Worm (Caenorhabditis elegans) whole organism, L1 larva: ENCODE data around the gene ttr-3.

Source experiments
- ama-1 ChIP-seq: fragments of 150-350 bp; optimal IDR thresholded peaks from 2 replicates; lab custom pipeline; 2014
- dsc-1 ChIP-seq: sonication (generic microtip); optimal IDR thresholded peaks from 2 replicates; lab custom pipeline; 2016; ENCODE audit warnings: mild to moderate bottlenecking, missing genetic modification characterization, missing compliant biosample characterization
- irx-1 ChIP-seq: sonication (generic microtip); optimal IDR thresholded peaks from 2 replicates; lab custom pipeline; 2016; ENCODE audit warnings: missing genetic modification characterization, missing compliant biosample characterization
- nhr-237 ChIP-seq: fragments of 150-350 bp; optimal IDR thresholded peaks from 2 replicates; lab custom pipeline; 2014; ENCODE audit warnings: missing biosample characterization, missing genetic modification characterization
- nhr-90 ChIP-seq: sonication (generic microtip); optimal IDR thresholded peaks from 2 replicates; lab custom pipeline; 2016; ENCODE audit warnings: mild to moderate bottlenecking, missing genetic modification characterization, missing compliant biosample characterization; ENCODE audit not compliant: poor library complexity
- snpc-4 ChIP-seq: fragments of 150-350 bp; optimal IDR thresholded peaks from 2 replicates; lab custom pipeline; 2014; ENCODE audit warnings: missing biosample characterization, missing genetic modification characterization
- unc-62 ChIP-seq: fragments of 150-350 bp; optimal IDR thresholded peaks from 2 replicates; lab custom pipeline; 2014; ENCODE audit warnings: missing biosample characterization, missing genetic modification reagents, missing genetic modification characterization
- unc-86 ChIP-seq: sonication (generic microtip); optimal IDR thresholded peaks from 2 replicates; lab custom pipeline; 2016; ENCODE audit warnings: missing genetic modification characterization, missing compliant biosample characterization
- zag-1 ChIP-seq: fragments of 150-350 bp; optimal IDR thresholded peaks from 2 replicates; lab custom pipeline; 2014; ENCODE audit warnings: missing biosample characterization, missing genetic modification characterization
- ztf-11 ChIP-seq, 2 experiments: sonication (generic microtip); optimal IDR thresholded peaks; 2 replicates each; lab custom pipeline; 2016 to 2017; ENCODE audit warnings: missing genetic modification characterization in 2 of 2, missing biosample characterization in 1 of 2, missing compliant biosample characterization in 1 of 2

ce11 chrIII:9913722-9914121, 12.8 kb downstream of the ttr-3 start, which contains the start of gene cbp-3:
- no peak for TF ChIP-seq ama-1 (lab: Kevin White, UChicago)
- no peak for TF ChIP-seq unc-86 (tag; lab: Kevin White, UChicago)
- TF ChIP-seq unc-62 (GFP tag; lab: Kevin White, UChicago) = no peak
- TF ChIP-seq nhr-237 (tag; lab: Kevin White, UChicago) = no peak
- no peak for TF ChIP-seq nhr-90 (tag; lab: Kevin White, UChicago)
- no peak for TF ChIP-seq irx-1 (tag; lab: Kevin White, UChicago)
- no peak for TF ChIP-seq snpc-4 (tag; lab: Kevin White, UChicago)
- no peak for TF ChIP-seq ztf-11 (tag; optimal IDR thresholded peaks at IDR 0.05; lab: Kevin White, UChicago)
- no peak for TF ChIP-seq zag-1
- TF ChIP-seq dsc-1 (tag; lab: Kevin White, UChicago) = no peak
